Worm (Caenorhabditis elegans) whole organism, L1 larva: ENCODE results near the gene Y60A3A.19.

ENCODE experiments used
- C16A3.4 ChIP-seq: fragments of 150-350 bp; optimal IDR thresholded peaks from 2 replicates; lab custom pipeline; 2014; ENCODE audit warnings: missing biosample characterization, missing genetic modification characterization
- C34B4.2 ChIP-seq: sonication (generic microtip); optimal IDR thresholded peaks from 2 replicates; lab custom pipeline; 2017; ENCODE audit warnings: mild to moderate bottlenecking, missing genetic modification characterization, missing compliant biosample characterization
- Y116A8C.19 ChIP-seq: sonication (generic microtip); optimal IDR thresholded peaks from 2 replicates; lab custom pipeline; 2016; ENCODE audit warnings: missing compliant biosample characterization, missing genetic modification characterization, borderline replicate concordance
- aha-1 ChIP-seq: fragments of 150-350 bp; optimal IDR thresholded peaks from 2 replicates; lab custom pipeline; 2014; ENCODE audit warnings: missing biosample characterization, missing genetic modification characterization
- alr-1 ChIP-seq: fragments of 200-800 bp; sonication (Bioruptor generic); optimal IDR thresholded peaks from 2 replicates; lab custom pipeline; 2018; ENCODE audit warnings: borderline replicate concordance, mild to moderate bottlenecking, missing genetic modification characterization, missing compliant biosample characterization
- aly-2 ChIP-seq: fragments of 150-350 bp; optimal IDR thresholded peaks from 2 replicates; lab custom pipeline; 2014; ENCODE audit warnings: missing biosample characterization, missing genetic modification characterization
- ama-1 ChIP-seq: fragments of 150-350 bp; optimal IDR thresholded peaks from 2 replicates; lab custom pipeline; 2014
- ceh-63 ChIP-seq: fragments of 200-800 bp; sonication (Bioruptor generic); optimal IDR thresholded peaks from 2 replicates; lab custom pipeline; 2018; ENCODE audit warnings: mild to moderate bottlenecking, missing genetic modification characterization, missing compliant biosample characterization
- ceh-8 ChIP-seq: fragments of 200-800 bp; sonication (Bioruptor generic); optimal IDR thresholded peaks from 2 replicates; lab custom pipeline; 2018; ENCODE audit warnings: mild to moderate bottlenecking, missing genetic modification characterization, moderate library complexity, missing compliant biosample characterization
- ceh-90 ChIP-seq: sonication (generic microtip); optimal IDR thresholded peaks from 2 replicates; lab custom pipeline; 2016; ENCODE audit warnings: missing genetic modification characterization, missing compliant biosample characterization
- dsc-1 ChIP-seq: sonication (generic microtip); optimal IDR thresholded peaks from 2 replicates; lab custom pipeline; 2016; ENCODE audit warnings: mild to moderate bottlenecking, missing genetic modification characterization, missing compliant biosample characterization
- efl-1 ChIP-seq, 4 experiments: fragments of 150-350 bp; optimal IDR thresholded peaks in 3 of 4; peaks in 1 of 4; 1 replicate in 1 of 4; 2 replicates in 3 of 4; lab custom pipeline; 2014; ENCODE audit warnings: missing biosample characterization in 2 of 4, missing genetic modification characterization in 2 of 4, missing genetic modification reagents in 2 of 4
- egl-13 ChIP-seq: sonication (generic microtip); optimal IDR thresholded peaks from 2 replicates; lab custom pipeline; 2016; ENCODE audit warnings: missing genotype, missing genetic modification reagents, missing genetic modification characterization, missing compliant biosample characterization
- elt-3 ChIP-seq, 6 experiments: fragments of 150-350 bp in 1 of 6; sonication (generic microtip); optimal IDR thresholded peaks; 2 replicates each; lab custom pipeline; 2017 to 2018; ENCODE audit warnings: missing biosample characterization in 6 of 6, missing genetic modification characterization in 6 of 6, inconsistent platforms in 1 of 6
- fkh-10 ChIP-seq: sonication (generic microtip); optimal IDR thresholded peaks from 2 replicates; lab custom pipeline; 2017; ENCODE audit warnings: missing biosample characterization, missing genetic modification reagents, missing genetic modification characterization
- fkh-4 ChIP-seq: sonication (generic microtip); optimal IDR thresholded peaks from 2 replicates; lab custom pipeline; 2016; ENCODE audit warnings: missing compliant biosample characterization, missing genetic modification characterization, borderline replicate concordance
- fkh-8 ChIP-seq: sonication (generic microtip); optimal IDR thresholded peaks from 2 replicates; lab custom pipeline; 2016; ENCODE audit warnings: mild to moderate bottlenecking, missing genetic modification characterization, missing compliant biosample characterization
- fos-1 ChIP-seq: fragments of 150-350 bp; optimal IDR thresholded peaks from 2 replicates; lab custom pipeline; 2014; ENCODE audit warnings: missing biosample characterization, missing genetic modification characterization
- grh-1 ChIP-seq: fragments of 200-800 bp; sonication (Bioruptor generic); IDR thresholded peaks from 2 replicates; pipeline ENCODE4 v1.3.6; 2022; ENCODE audit warnings: missing genetic modification reagents, missing genetic modification characterization, missing compliant biosample characterization
- jun-1 ChIP-seq: fragments of 150-350 bp; optimal IDR thresholded peaks from 2 replicates; lab custom pipeline; 2014; ENCODE audit warnings: missing biosample characterization, missing genetic modification reagents, missing genetic modification characterization
- lin-13 ChIP-seq: fragments of 150-350 bp; optimal IDR thresholded peaks from 2 replicates; lab custom pipeline; 2014; ENCODE audit warnings: missing biosample characterization, missing genetic modification reagents, missing genetic modification characterization
- lin-14 ChIP-seq: fragments of 200-800 bp; sonication (Bioruptor generic); optimal IDR thresholded peaks from 2 replicates; lab custom pipeline; 2018; ENCODE audit warnings: mild to moderate bottlenecking, missing genetic modification characterization, moderate library complexity, missing compliant biosample characterization
- lin-15B ChIP-seq: fragments of 150-350 bp; sonication (generic microtip); optimal IDR thresholded peaks from 3 replicates; lab custom pipeline; 2014; ENCODE audit warnings: missing biosample characterization, missing genetic modification characterization
- lin-35 ChIP-seq, 2 experiments: fragments of 150-350 bp; optimal IDR thresholded peaks; 2 replicates each; lab custom pipeline; 2014; ENCODE audit warnings: missing biosample characterization in 2 of 2, missing genetic modification characterization in 2 of 2, missing genetic modification reagents in 2 of 2
- lsy-2 ChIP-seq, 2 experiments: fragments of 150-350 bp; optimal IDR thresholded peaks; 2 replicates each; lab custom pipeline; 2014; ENCODE audit warnings: missing biosample characterization in 2 of 2, missing genetic modification characterization in 2 of 2
- mdl-1 ChIP-seq, 2 experiments: fragments of 150-350 bp; optimal IDR thresholded peaks; 2 replicates each; lab custom pipeline; 2014 to 2017; ENCODE audit warnings: missing biosample characterization in 2 of 2, missing genetic modification characterization in 2 of 2, inconsistent platforms in 1 of 2
- mep-1 ChIP-seq: fragments of 150-350 bp; optimal IDR thresholded peaks from 2 replicates; lab custom pipeline; 2014; ENCODE audit warnings: missing biosample characterization, missing genetic modification characterization
- nhr-12 ChIP-seq: sonication (generic microtip); optimal IDR thresholded peaks from 2 replicates; lab custom pipeline; 2017; ENCODE audit warnings: missing biosample characterization, missing genetic modification characterization
- nhr-20 ChIP-seq: sonication (generic microtip); optimal IDR thresholded peaks from 2 replicates; lab custom pipeline; 2016; ENCODE audit warnings: mild to moderate bottlenecking, missing genetic modification characterization, missing compliant biosample characterization
- nhr-237 ChIP-seq: fragments of 150-350 bp; optimal IDR thresholded peaks from 2 replicates; lab custom pipeline; 2014; ENCODE audit warnings: missing biosample characterization, missing genetic modification characterization
- nhr-28 ChIP-seq: fragments of 150-350 bp; optimal IDR thresholded peaks from 2 replicates; lab custom pipeline; 2014; ENCODE audit warnings: missing biosample characterization, missing genetic modification characterization
- nhr-84 ChIP-seq: sonication (generic microtip); optimal IDR thresholded peaks from 2 replicates; lab custom pipeline; 2017; ENCODE audit warnings: missing biosample characterization, missing genetic modification characterization
- nhr-90 ChIP-seq: sonication (generic microtip); optimal IDR thresholded peaks from 2 replicates; lab custom pipeline; 2016; ENCODE audit warnings: mild to moderate bottlenecking, missing genetic modification characterization, missing compliant biosample characterization; ENCODE audit not compliant: poor library complexity
- pag-3 ChIP-seq: sonication (generic microtip); optimal IDR thresholded peaks from 2 replicates; lab custom pipeline; 2017; ENCODE audit warnings: missing genetic modification characterization, mild to moderate bottlenecking, missing compliant biosample characterization, antibody characterized with exemption, borderline replicate concordance; ENCODE audit not compliant: insufficient read depth
- pax-3 ChIP-seq: fragments of 200-800 bp; sonication (Bioruptor generic); optimal IDR thresholded peaks from 2 replicates; lab custom pipeline; 2018; ENCODE audit warnings: mild to moderate bottlenecking, missing genetic modification characterization, moderate library complexity, missing compliant biosample characterization
- snpc-4 ChIP-seq: fragments of 150-350 bp; optimal IDR thresholded peaks from 2 replicates; lab custom pipeline; 2014; ENCODE audit warnings: missing biosample characterization, missing genetic modification characterization
- sox-4 ChIP-seq: sonication (generic microtip); optimal IDR thresholded peaks from 2 replicates; lab custom pipeline; 2016; ENCODE audit warnings: missing genetic modification characterization, missing compliant biosample characterization
- swsn-7 ChIP-seq: sonication (generic microtip); optimal IDR thresholded peaks from 2 replicates; lab custom pipeline; 2016; ENCODE audit warnings: missing genetic modification characterization, missing compliant biosample characterization
- tlp-1 ChIP-seq: fragments of 150-350 bp; optimal IDR thresholded peaks from 2 replicates; lab custom pipeline; 2014; ENCODE audit warnings: missing biosample characterization, missing genetic modification characterization
- unc-130 ChIP-seq: fragments of 150-350 bp; optimal IDR thresholded peaks from 2 replicates; lab custom pipeline; 2017; ENCODE audit warnings: missing biosample characterization, missing genetic modification characterization, inconsistent platforms
- unc-30 ChIP-seq: sonication (generic microtip); optimal IDR thresholded peaks from 2 replicates; lab custom pipeline; 2017; ENCODE audit warnings: missing biosample characterization, missing genetic modification characterization
- unc-98 ChIP-seq: fragments of 200-800 bp; sonication (Bioruptor generic); IDR thresholded peaks from 2 replicates; pipeline ENCODE4 v1.3.6; 2022; ENCODE audit warnings: missing genetic modification characterization, missing compliant biosample characterization
- xbp-1 ChIP-seq: sonication (generic microtip); optimal IDR thresholded peaks from 2 replicates; lab custom pipeline; 2016; ENCODE audit warnings: missing genetic modification characterization, missing compliant biosample characterization
- ztf-4 ChIP-seq: fragments of 150-350 bp; optimal IDR thresholded peaks from 2 replicates; lab custom pipeline; 2014; ENCODE audit warnings: missing biosample characterization, missing genetic modification characterization

Gene Y60A3A.19

ce11 chrV:19897557-19897956 is 18.8 kb upstream of the Y60A3A.19 start (continued):
- TF ChIP-seq fkh-4: peak; percentile 43
- peak; percentile 25 for TF ChIP-seq fkh-10
- peak; percentile 53 for TF ChIP-seq lin-13
- peak; percentile 50 for TF ChIP-seq swsn-7 (tag; lab: Kevin White, UChicago)
- TF ChIP-seq unc-130: no peak
- no peak for TF ChIP-seq nhr-84 (tag; lab: Kevin White, UChicago)
- TF ChIP-seq jun-1 (tag; lab: Kevin White, UChicago): no peak
- peak; percentile 49 for TF ChIP-seq fos-1

ce11 chrV:19897982-19898381 is 18.4 kb upstream of the Y60A3A.19 start:
- TF ChIP-seq nhr-12: no peak
- no peak for TF ChIP-seq alr-1
- TF ChIP-seq grh-1 (GFP tag; lab: Robert Waterston, UW): no peak
- TF ChIP-seq sox-4 (tag; lab: Kevin White, UChicago): no peak
- TF ChIP-seq nhr-28 (tag; lab: Kevin White, UChicago): no peak
- TF ChIP-seq swsn-7 (tag; lab: Kevin White, UChicago): no peak
- no peak for TF ChIP-seq ztf-4
- no peak for TF ChIP-seq lsy-2 (tag; optimal IDR thresholded peaks at IDR 0.05; lab: Kevin White, UChicago)
- TF ChIP-seq pag-3 (tag; lab: Kevin White, UChicago): no peak
- TF ChIP-seq efl-1 (optimal IDR thresholded peaks at IDR 0.05; lab: Kevin White, UChicago): no peak
- no peak for TF ChIP-seq efl-1 (GFP tag; optimal IDR thresholded peaks at IDR 0.05 in 1 of 2; lab: Kevin White, UChicago)
- no peak for TF ChIP-seq ceh-8
- TF ChIP-seq elt-3 (tag; optimal IDR thresholded peaks at IDR 0.05; lab: Kevin White, UChicago): no peak

ce11 chrV:19899167-19899566 is 17.2 kb upstream of the Y60A3A.19 start, which contains the start of gene Y116F11B.14:
Gene Y116F11B.14 (plus strand): TSS chrV:19899467.
- TF ChIP-seq lin-14: no peak
- TF ChIP-seq tlp-1: no peak
- no peak for TF ChIP-seq nhr-20 (tag; lab: Kevin White, UChicago)
- TF ChIP-seq aha-1 (tag; lab: Kevin White, UChicago): no peak
- no peak for TF ChIP-seq lin-13

- TF ChIP-seq ama-1 (lab: Kevin White, UChicago) (no peak), lin-35 (GFP tag; optimal IDR thresholded peaks at IDR 0.05; lab: Kevin White, UChicago) (no peak), fkh-8 (no peak)
Observed at ce11 chrV:19901826-19902225, 14.5 kb upstream of the Y60A3A.19 start.

- TF ChIP-seq efl-1 (optimal IDR thresholded peaks at IDR 0.05; lab: Kevin White, UChicago) (no peak), efl-1 (GFP tag; optimal IDR thresholded peaks at IDR 0.05 in 1 of 2; lab: Kevin White, UChicago) (no peak), nhr-12 (no peak), Y116A8C.19 (no peak), grh-1 (GFP tag; lab: Robert Waterston, UW) (no peak), mdl-1 (tag; optimal IDR thresholded peaks at IDR 0.05; lab: Kevin White, UChicago) (no peak), mep-1 (tag; lab: Kevin White, UChicago) (no peak), egl-13 (tag; lab: Kevin White, UChicago) (no peak), jun-1 (tag; lab: Kevin White, UChicago) (no peak), unc-30 (no peak), ceh-63 (GFP tag; lab: Kevin White, UChicago) (no peak), aly-2 (tag; lab: Kevin White, UChicago) (no peak), ceh-90 (tag; lab: Kevin White, UChicago) (no peak)
Observed at ce11 chrV:19904790-19905189, 11.6 kb upstream of the Y60A3A.19 start.

- TF ChIP-seq dsc-1: no peak
- TF ChIP-seq egl-13 (tag; lab: Kevin White, UChicago): no peak
- no peak for TF ChIP-seq pax-3 (tag; lab: Kevin White, UChicago)
- no peak for TF ChIP-seq nhr-90 (tag; lab: Kevin White, UChicago)
- no peak for TF ChIP-seq fkh-10
- no peak for TF ChIP-seq ama-1 (lab: Kevin White, UChicago)
- no peak for TF ChIP-seq lin-15B
- no peak for TF ChIP-seq xbp-1 (tag; lab: Kevin White, UChicago)
- TF ChIP-seq unc-98: no peak
- no peak for TF ChIP-seq C16A3.4 (tag; lab: Kevin White, UChicago)
- no peak for TF ChIP-seq C34B4.2 (tag; lab: Kevin White, UChicago)
- no peak for TF ChIP-seq snpc-4 (tag; lab: Kevin White, UChicago)
- no peak for TF ChIP-seq nhr-237 (tag; lab: Kevin White, UChicago)
Observed at ce11 chrV:19905988-19906387, 10.4 kb upstream of the Y60A3A.19 start.
